Fruit fly (Drosophila melanogaster) whole organism, embryonic: ENCODE results near the gene AcCoAS.
A peak's percentile ranks its signal among the peaks of the same experiment; 100 is the strongest.

Experiments used
- B-H1 ChIP-seq: fragments of 200-800 bp; sonication (Bioruptor generic); IDR thresholded peaks from 3 replicates; pipeline ENCODE4 v1.3.6; 2022; ENCODE audit warnings: missing biosample characterization, missing genetic modification characterization
- BtbVII ChIP-seq: fragments of 200-800 bp; sonication (Bioruptor generic); optimal IDR thresholded peaks from 3 replicates; lab custom pipeline; 2017; ENCODE audit warnings: missing biosample characterization, mild to moderate bottlenecking, missing genetic modification characterization
- CG12071 ChIP-seq: fragments of 200-800 bp; sonication (Bioruptor generic); optimal IDR thresholded peaks from 3 replicates; lab custom pipeline; 2018; ENCODE audit warnings: missing biosample characterization, mild to moderate bottlenecking, missing genetic modification characterization
- CG12155 ChIP-seq: fragments of 200-800 bp; sonication (Bioruptor generic); optimal IDR thresholded peaks from 3 replicates; lab custom pipeline; 2016; ENCODE audit warnings: missing biosample characterization, missing genetic modification characterization
- CG12391 ChIP-seq: fragments of 200-800 bp; sonication (Bioruptor generic); optimal IDR thresholded peaks from 3 replicates; lab custom pipeline; 2018; ENCODE audit warnings: missing biosample characterization, mild to moderate bottlenecking, missing genetic modification characterization, moderate library complexity
- CG13296 ChIP-seq: fragments of 200-800 bp; sonication (Bioruptor generic); optimal IDR thresholded peaks from 3 replicates; lab custom pipeline; 2018; ENCODE audit warnings: missing biosample characterization, mild to moderate bottlenecking, missing genetic modification characterization
- CG16779 ChIP-seq: fragments of 200-800 bp; sonication (Bioruptor generic); IDR thresholded peaks from 2 replicates; pipeline ENCODE4 v1.3.6; 2022; ENCODE audit warnings: missing biosample characterization, missing genetic modification characterization
- CG18011 ChIP-seq: fragments of 200-800 bp; sonication (Bioruptor generic); optimal IDR thresholded peaks from 2 replicates; lab custom pipeline; 2017; ENCODE audit warnings: missing biosample characterization, missing genetic modification characterization, mild to moderate bottlenecking, moderate library complexity, missing genotype
- CG18476 ChIP-seq: fragments of 200-800 bp; sonication (Bioruptor generic); optimal IDR thresholded peaks from 2 replicates; lab custom pipeline; 2016; ENCODE audit warnings: missing biosample characterization, mild to moderate bottlenecking, missing genetic modification characterization
- CG18764 ChIP-seq: fragments of 200-800 bp; sonication (Bioruptor generic); optimal IDR thresholded peaks from 3 replicates; lab custom pipeline; 2016; ENCODE audit warnings: missing biosample characterization, missing genetic modification characterization
- CG2199 ChIP-seq: fragments of 200-800 bp; sonication (Bioruptor generic); IDR thresholded peaks from 3 replicates; pipeline ENCODE4 v1.3.6; 2022; ENCODE audit warnings: missing biosample characterization, missing genetic modification characterization
- CG3163 ChIP-seq: fragments of 200-800 bp; sonication (Bioruptor generic); optimal IDR thresholded peaks from 3 replicates; lab custom pipeline; 2016; ENCODE audit warnings: missing biosample characterization, missing genetic modification characterization
- CG33213 ChIP-seq: fragments of 200-800 bp; sonication (Bioruptor generic); optimal IDR thresholded peaks from 3 replicates; lab custom pipeline; 2016; ENCODE audit warnings: missing biosample characterization, missing genetic modification characterization
- CG3847 ChIP-seq: fragments of 200-800 bp; sonication (Bioruptor generic); IDR thresholded peaks from 2 replicates; pipeline ENCODE4 v1.3.6; 2022; ENCODE audit warnings: missing biosample characterization, missing genetic modification characterization
- CG4282 ChIP-seq: fragments of 200-800 bp; sonication (Bioruptor generic); optimal IDR thresholded peaks from 2 replicates; lab custom pipeline; 2016; ENCODE audit warnings: missing biosample characterization, missing genetic modification characterization
- CG4854 ChIP-seq: fragments of 200-800 bp; sonication (Bioruptor generic); optimal IDR thresholded peaks from 2 replicates; lab custom pipeline; 2016; ENCODE audit warnings: missing biosample characterization, missing genetic modification characterization, inconsistent platforms
- CG5180 ChIP-seq: fragments of 200-800 bp; sonication (Bioruptor generic); optimal IDR thresholded peaks from 3 replicates; lab custom pipeline; 2017; ENCODE audit warnings: missing biosample characterization, missing genetic modification characterization, mild to moderate bottlenecking, moderate library complexity, missing genetic modification reagents
- CG5245 ChIP-seq: fragments of 200-800 bp; sonication (Bioruptor generic); optimal IDR thresholded peaks from 3 replicates; lab custom pipeline; 2016; ENCODE audit warnings: missing biosample characterization, missing genetic modification characterization
- CG6175 ChIP-seq: fragments of 200-800 bp; sonication (Bioruptor generic); IDR thresholded peaks from 3 replicates; pipeline ENCODE4 v1.3.6; 2022; ENCODE audit warnings: missing biosample characterization, missing genetic modification characterization
- CG6791 ChIP-seq: fragments of 200-800 bp; sonication (Bioruptor generic); IDR thresholded peaks from 3 replicates; pipeline ENCODE4 v1.3.6; 2022; ENCODE audit warnings: missing biosample characterization, missing genetic modification characterization; ENCODE audit not compliant: partially characterized antibody
- CG6813 ChIP-seq: fragments of 200-800 bp; sonication (Bioruptor generic); optimal IDR thresholded peaks from 2 replicates; lab custom pipeline; 2017; ENCODE audit warnings: missing biosample characterization, missing genetic modification characterization, mild to moderate bottlenecking, moderate library complexity, missing genetic modification reagents
- CG7556 ChIP-seq: fragments of 200-800 bp; sonication (Bioruptor generic); optimal IDR thresholded peaks from 2 replicates; lab custom pipeline; 2017; ENCODE audit warnings: missing biosample characterization, mild to moderate bottlenecking, missing genetic modification characterization
- Doc3 ChIP-seq: fragments of 200-800 bp; sonication (Bioruptor generic); IDR thresholded peaks from 3 replicates; pipeline ENCODE4 v1.3.6; 2022; ENCODE audit warnings: missing biosample characterization, missing genetic modification characterization; ENCODE audit not compliant: partially characterized antibody
- Ets65A ChIP-seq: fragments of 200-800 bp; sonication (Bioruptor generic); peaks from one replicate; lab custom pipeline; 2016; ENCODE audit warnings: missing biosample characterization, missing genetic modification characterization
- HHEX ChIP-seq: fragments of 200-800 bp; sonication (Bioruptor generic); optimal IDR thresholded peaks from 3 replicates; lab custom pipeline; 2017; ENCODE audit warnings: missing biosample characterization, mild to moderate bottlenecking, missing genetic modification characterization, missing genetic modification reagents
- HmgD ChIP-seq: fragments of 200-800 bp; sonication (Bioruptor generic); optimal IDR thresholded peaks from 3 replicates; lab custom pipeline; 2016; ENCODE audit warnings: missing biosample characterization, missing genetic modification characterization
- Hmr ChIP-seq: fragments of 200-800 bp; sonication (Bioruptor generic); optimal IDR thresholded peaks from 3 replicates; lab custom pipeline; 2017; ENCODE audit warnings: mild to moderate bottlenecking, missing biosample characterization, missing genetic modification reagents, missing genetic modification characterization
- Hr78 ChIP-seq, 2 experiments: fragments of 200-800 bp in 1 of 2; fragments of >200 bp in 1 of 2; sonication (Bioruptor generic) in 1 of 2; optimal IDR thresholded peaks; 2 replicates each; lab custom pipeline; 2017 to 2019; ENCODE audit warnings: missing biosample characterization in 2 of 2, missing genetic modification characterization in 2 of 2, mild to moderate bottlenecking in 1 of 2, moderate library complexity in 1 of 2
- Optix ChIP-seq: fragments of 200-800 bp; sonication (Bioruptor generic); IDR thresholded peaks from 3 replicates; pipeline ENCODE4 v1.3.6; 2022; ENCODE audit warnings: missing biosample characterization, missing genetic modification characterization
- ac ChIP-seq: fragments of 200-800 bp; sonication (Bioruptor generic); optimal IDR thresholded peaks from 3 replicates; lab custom pipeline; 2017; ENCODE audit warnings: missing biosample characterization, mild to moderate bottlenecking, missing genetic modification characterization
- chm ChIP-seq: fragments of 200-800 bp; sonication (Bioruptor generic); IDR thresholded peaks from 2 replicates; pipeline ENCODE4 v1.3.6; 2022; ENCODE audit warnings: missing biosample characterization, missing genetic modification characterization
- crol ChIP-seq: fragments of 200-800 bp; sonication (Bioruptor generic); IDR thresholded peaks from 2 replicates; pipeline ENCODE4 v1.3.6; 2022; ENCODE audit warnings: missing biosample characterization, missing genetic modification characterization
- gem ChIP-seq: fragments of 200-800 bp; sonication (Bioruptor generic); optimal IDR thresholded peaks from 2 replicates; lab custom pipeline; 2019; ENCODE audit warnings: missing biosample characterization, mild to moderate bottlenecking, missing genetic modification characterization, moderate library complexity
- grn ChIP-seq: fragments of 200-800 bp; sonication (Bioruptor generic); optimal IDR thresholded peaks from 3 replicates; lab custom pipeline; 2017; ENCODE audit warnings: missing biosample characterization, missing genetic modification characterization
- gro ChIP-seq: fragments of 200-800 bp; sonication (Bioruptor generic); optimal IDR thresholded peaks from 2 replicates; lab custom pipeline; 2016; ENCODE audit warnings: missing biosample characterization, missing genetic modification characterization
- gsb-n ChIP-seq: fragments of 200-800 bp; sonication (Bioruptor generic); optimal IDR thresholded peaks from 3 replicates; lab custom pipeline; 2018; ENCODE audit warnings: missing biosample characterization, mild to moderate bottlenecking, missing genetic modification characterization
- ham ChIP-seq: fragments of 200-800 bp; sonication (Bioruptor generic); IDR thresholded peaks from 2 replicates; pipeline ENCODE4 v1.3.6; 2022; ENCODE audit warnings: missing biosample characterization, missing genetic modification characterization
- ind ChIP-seq: fragments of 200-800 bp; sonication (Bioruptor generic); optimal IDR thresholded peaks from 3 replicates; lab custom pipeline; 2016; ENCODE audit warnings: missing biosample characterization, missing genetic modification characterization
- jing ChIP-seq: fragments of 200-800 bp; sonication (Bioruptor generic); optimal IDR thresholded peaks from 2 replicates; lab custom pipeline; 2018; ENCODE audit warnings: missing biosample characterization, mild to moderate bottlenecking, missing genetic modification characterization
- ken ChIP-seq: fragments of 200-800 bp; sonication (Bioruptor generic); IDR thresholded peaks from 3 replicates; pipeline ENCODE4 v1.3.6; 2022; ENCODE audit warnings: missing biosample characterization, missing genetic modification characterization
- lab ChIP-seq: fragments of 200-800 bp; sonication (Bioruptor generic); optimal IDR thresholded peaks from 3 replicates; lab custom pipeline; 2017; ENCODE audit warnings: missing biosample characterization, missing genetic modification characterization, mild to moderate bottlenecking, moderate library complexity, missing genetic modification reagents
- odd ChIP-seq: fragments of 200-800 bp; sonication (Bioruptor generic); optimal IDR thresholded peaks from 2 replicates; lab custom pipeline; 2017; ENCODE audit warnings: missing biosample characterization, mild to moderate bottlenecking, missing genetic modification characterization
- pfk ChIP-seq: fragments of 200-800 bp; sonication (Bioruptor generic); optimal IDR thresholded peaks from 2 replicates; lab custom pipeline; 2018; ENCODE audit warnings: missing biosample characterization, mild to moderate bottlenecking, missing genetic modification characterization, moderate library complexity
- pros ChIP-seq: fragments of 200-800 bp; sonication (Bioruptor generic); optimal IDR thresholded peaks from 3 replicates; lab custom pipeline; 2019; ENCODE audit warnings: missing biosample characterization, mild to moderate bottlenecking, missing genetic modification characterization, moderate library complexity
- pzg ChIP-seq: fragments of 200-800 bp; sonication (Bioruptor generic); optimal IDR thresholded peaks from 3 replicates; lab custom pipeline; 2018; ENCODE audit warnings: missing biosample characterization, mild to moderate bottlenecking, missing genetic modification characterization, moderate library complexity
- rib ChIP-seq: fragments of 200-800 bp; sonication (Bioruptor generic); IDR thresholded peaks from 2 replicates; pipeline ENCODE4 v1.3.6; 2022; ENCODE audit warnings: missing biosample characterization, missing genetic modification characterization
- ro ChIP-seq: fragments of 200-800 bp; sonication (Bioruptor generic); IDR thresholded peaks from 2 replicates; pipeline ENCODE4 v1.3.6; 2022; ENCODE audit warnings: missing biosample characterization, missing genetic modification characterization
- slbo ChIP-seq: fragments of 200-800 bp; sonication (Bioruptor generic); IDR thresholded peaks from 2 replicates; pipeline ENCODE4 v1.3.6; 2022; ENCODE audit warnings: missing biosample characterization, missing genetic modification characterization
- so ChIP-seq: fragments of 200-800 bp; sonication (Bioruptor generic); IDR thresholded peaks from 3 replicates; pipeline ENCODE4 v1.3.6; 2022; ENCODE audit warnings: missing biosample characterization, missing genetic modification characterization

AcCoAS gene

DNA sequence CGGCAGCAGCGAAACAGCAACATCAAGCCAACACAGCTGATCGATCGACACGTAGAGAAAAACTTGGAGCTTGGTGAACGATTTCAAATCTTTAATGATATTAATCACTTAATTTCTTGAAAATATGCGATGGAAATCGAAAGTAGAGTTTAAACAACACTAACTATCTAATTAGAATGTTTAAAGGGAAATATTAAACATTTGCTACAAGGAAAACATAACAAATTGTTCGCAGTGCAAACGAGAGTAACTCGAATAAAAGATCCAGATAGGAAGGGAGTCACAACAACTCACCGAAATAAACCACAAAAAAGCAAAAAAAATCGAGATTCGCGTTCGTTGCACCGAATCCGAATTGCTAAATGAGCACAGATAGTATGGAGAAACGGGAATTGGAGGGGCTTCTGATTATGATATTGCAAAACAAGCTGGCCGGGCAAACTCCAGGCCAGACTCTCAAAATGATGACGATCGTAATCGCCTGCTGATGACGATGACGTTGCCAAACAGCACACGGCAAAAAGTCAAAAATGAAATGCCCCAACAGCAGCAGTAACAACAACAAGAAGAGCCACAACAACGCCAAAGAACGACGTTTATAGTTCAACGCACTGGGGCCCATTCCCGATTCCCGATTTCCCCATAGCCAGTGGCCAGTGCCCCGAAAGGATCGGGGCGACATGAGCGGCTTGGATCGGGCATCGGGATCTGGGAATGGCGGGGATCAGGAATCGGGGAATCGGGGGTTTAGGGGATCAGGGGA is 26.1 kb downstream of the AcCoAS start (continued):
- no peak for TF ChIP-seq Doc3
- TF ChIP-seq chm = peak; percentile 32; the same call in 1 of the 2 replicates
- no peak for TF ChIP-seq CG6813 (GFP tag; lab: Kevin White, UChicago)
- TF ChIP-seq CG18764 (GFP tag; lab: Kevin White, UChicago) = no peak
- peak; percentile 48 for TF ChIP-seq CG12391
- TF ChIP-seq ro (GFP tag; lab: Robert Waterston, UW) = no peak
- no peak for TF ChIP-seq pzg (GFP tag; lab: Kevin White, UChicago)
- no peak for TF ChIP-seq CG6791 (GFP tag; lab: Robert Waterston, UW)
- TF ChIP-seq B-H1 = no peak
- TF ChIP-seq gro = no peak
- no peak for TF ChIP-seq so
- peak; percentile 25 for TF ChIP-seq gsb-n (tag; lab: Kevin White, UChicago)
- TF ChIP-seq Hmr (GFP tag; lab: Kevin White, UChicago) = no peak
- no peak for TF ChIP-seq CG12155 (GFP tag; lab: Kevin White, UChicago)
- TF ChIP-seq crol = no peak
- TF ChIP-seq ac (GFP tag; lab: Kevin White, UChicago) = no peak
- TF ChIP-seq CG18476 = no peak
- TF ChIP-seq CG5245 (GFP tag; lab: Kevin White, UChicago) = peak; percentile 20
- TF ChIP-seq BtbVII (GFP tag; lab: Kevin White, UChicago) = no peak
- no peak for TF ChIP-seq odd
- no peak for TF ChIP-seq CG4282 (GFP tag; lab: Kevin White, UChicago)
- no peak for TF ChIP-seq ham (GFP tag; lab: Robert Waterston, UW)
- TF ChIP-seq HmgD (GFP tag; lab: Kevin White, UChicago) = no peak
- TF ChIP-seq CG6175 (GFP tag; lab: Robert Waterston, UW) = no peak
- TF ChIP-seq CG33213 (GFP tag; lab: Kevin White, UChicago) = no peak
- TF ChIP-seq CG4854 = no peak
- TF ChIP-seq ken (GFP tag; lab: Robert Waterston, UW) = no peak
- TF ChIP-seq CG3847 = no peak
- no peak for TF ChIP-seq CG3163 (GFP tag; lab: Kevin White, UChicago)
- TF ChIP-seq grn = peak; percentile 1
- no peak for TF ChIP-seq CG5180 (GFP tag; lab: Kevin White, UChicago)
- no peak for TF ChIP-seq CG18011 (GFP tag; lab: Kevin White, UChicago)
- TF ChIP-seq Optix (GFP tag; lab: Robert Waterston, UW) = no peak
- TF ChIP-seq pfk = no peak
- TF ChIP-seq CG12071 (GFP tag; lab: Kevin White, UChicago) = no peak
- peak; percentile 13 for TF ChIP-seq CG7556 (GFP tag; lab: Kevin White, UChicago)
- TF ChIP-seq jing = peak; percentile 43

DNA sequence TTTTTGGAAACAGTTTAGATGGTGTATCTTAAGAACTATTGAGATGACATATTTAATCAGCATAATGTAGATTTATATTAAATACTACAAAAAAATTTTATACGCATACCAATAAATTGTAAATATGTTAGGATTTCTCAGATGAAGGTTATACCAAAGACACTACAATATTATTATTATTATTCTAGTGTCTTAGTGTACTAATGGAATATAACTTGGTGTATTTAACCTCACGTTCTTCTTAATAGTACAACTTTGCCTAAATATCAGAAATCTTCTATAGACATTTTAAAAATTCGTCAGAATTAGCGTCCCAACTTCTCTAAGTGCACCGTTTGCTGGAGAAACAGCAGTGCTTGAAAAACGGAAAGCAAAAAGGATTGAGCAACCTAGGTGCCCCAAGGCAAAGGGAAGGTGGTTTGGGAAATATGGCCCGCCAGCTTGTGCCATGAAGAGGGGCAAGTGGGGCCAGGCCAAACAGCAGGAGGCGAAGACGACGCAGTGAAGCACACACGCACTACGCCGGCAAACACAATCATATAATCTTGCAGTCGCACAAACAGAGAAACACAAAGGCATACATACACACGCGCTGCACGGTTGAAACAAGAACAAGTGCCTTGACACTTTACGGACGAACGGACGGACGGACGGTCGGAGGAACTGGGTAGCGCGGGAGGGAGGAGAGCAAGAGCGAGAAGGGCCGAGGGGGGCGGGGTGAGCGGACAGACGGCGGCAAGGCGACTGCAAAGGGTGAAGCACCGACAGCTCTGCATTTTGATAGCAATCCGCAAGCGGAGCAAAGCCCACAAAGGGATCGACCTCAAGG is 26.9 kb downstream of the AcCoAS start:
- TF ChIP-seq CG2199 (GFP tag; lab: Robert Waterston, UW) (0 out of 3 replicates have a peak, but pooled peaks have one; percentile 63), CG16779 (GFP tag; lab: Robert Waterston, UW) (no peak), slbo (GFP tag; lab: Robert Waterston, UW) (0 out of 2 replicates have a peak, but pooled peaks have one; percentile 17), pros (GFP tag; lab: Kevin White, UChicago) (no peak), CG6791 (GFP tag; lab: Robert Waterston, UW) (0 out of 3 replicates have a peak, but pooled peaks have one; percentile 15), Ets65A (GFP tag; lab: Kevin White, UChicago) (peak; percentile 5), CG13296 (GFP tag; lab: Kevin White, UChicago) (no peak), Hr78 (GFP tag; optimal IDR thresholded peaks at IDR 0.05; lab: Kevin White, UChicago) (peak in 1 of 2 experiments; percentile 17), rib (GFP tag; lab: Robert Waterston, UW) (peak; percentile 62; the same call in 1 of the 2 replicates), gem (tag; lab: Kevin White, UChicago) (no peak), lab (GFP tag; lab: Kevin White, UChicago) (no peak), ind (no peak), HHEX (GFP tag; lab: Kevin White, UChicago) (peak; percentile 18)
